Worm (Caenorhabditis elegans): ENCODE results near the gene Y64G10A.1.

The Y64G10A.1 gene

ce11 chrIV:14241382-14242122, 2.7 kb upstream of the Y64G10A.1 start, which contains the start of gene Y64G10A.10:
Gene Y64G10A.10, minus strand, starts transcription at chrIV:14241432.
- TF ChIP-seq nhr-25 (tag; optimal IDR thresholded peaks at IDR 0.05) (no peak), ceh-16 (tag; optimal IDR thresholded peaks at IDR 0.05) (no peak), ama-1 (optimal IDR thresholded peaks at IDR 0.05) (no peak), nhr-11 (tag; optimal IDR thresholded peaks at IDR 0.05) (no peak), egl-27 (tag; optimal IDR thresholded peaks at IDR 0.05) (no peak), ceh-9 (tag; optimal IDR thresholded peaks at IDR 0.05) (no peak), eor-1 (tag; optimal IDR thresholded peaks at IDR 0.05) (no peak)

- TF ChIP-seq unc-62 (GFP tag; optimal IDR thresholded peaks at IDR 0.05): no peak
- TF ChIP-seq nhr-23 (tag; optimal IDR thresholded peaks at IDR 0.05): no peak
- no peak for TF ChIP-seq nhr-67 (tag; optimal IDR thresholded peaks at IDR 0.05)
These were observed 8.1 kb downstream of the Y64G10A.1 start, which contains the start of gene F02H6.6 for ce11 chrIV:14230799-14231198. Gene F02H6.6, minus strand, starts transcription at chrIV:14230899.

ce11 chrIV:14228069-14228468, 10.8 kb downstream of the Y64G10A.1 start, which contains the start of gene F02H6.7:
Gene F02H6.7, minus strand, starts transcription at chrIV:14228169.
- TF ChIP-seq nhr-28 (tag; optimal IDR thresholded peaks at IDR 0.05) (no peak), pqm-1 (tag; optimal IDR thresholded peaks at IDR 0.05) (no peak), ceh-28 (tag; optimal IDR thresholded peaks at IDR 0.05) (no peak), ama-1 (optimal IDR thresholded peaks at IDR 0.05) (no peak), elt-3 (tag; optimal IDR thresholded peaks at IDR 0.05) (no peak), elt-1 (tag; optimal IDR thresholded peaks at IDR 0.05) (no peak), skn-1 (tag; optimal IDR thresholded peaks at IDR 0.05) (no peak), lin-39 (tag; optimal IDR thresholded peaks at IDR 0.05) (no peak), fkh-10 (GFP tag; optimal IDR thresholded peaks at IDR 0.05) (no peak), nhr-23 (tag; optimal IDR thresholded peaks at IDR 0.05) (no peak), unc-62 (GFP tag; optimal IDR thresholded peaks at IDR 0.05) (no peak), mml-1 (tag; optimal IDR thresholded peaks at IDR 0.05) (no peak), nhr-77 (tag; optimal IDR thresholded peaks at IDR 0.05) (no peak)

- TF ChIP-seq nhr-67 (tag; optimal IDR thresholded peaks at IDR 0.05) (no peak), elt-2 (tag; optimal IDR thresholded peaks at IDR 0.05) (no peak), zag-1 (tag; optimal IDR thresholded peaks at IDR 0.05) (no peak), mml-1 (tag; optimal IDR thresholded peaks at IDR 0.05) (no peak), nhr-11 (tag; optimal IDR thresholded peaks at IDR 0.05) (no peak), ztf-11 (tag; optimal IDR thresholded peaks at IDR 0.05) (no peak), elt-3 (tag; optimal IDR thresholded peaks at IDR 0.05) (no peak), jun-1 (tag; optimal IDR thresholded peaks at IDR 0.05) (no peak), tbx-2 (tag; optimal IDR thresholded peaks at IDR 0.05) (no peak), R02D3.7 (tag; optimal IDR thresholded peaks at IDR 0.05) (no peak), nhr-23 (tag; optimal IDR thresholded peaks at IDR 0.05) (no peak), ceh-82 (tag; optimal IDR thresholded peaks at IDR 0.05) (no peak), ceh-9 (tag; optimal IDR thresholded peaks at IDR 0.05) (no peak), nhr-237 (tag; optimal IDR thresholded peaks at IDR 0.05) (no peak), elt-1 (tag; optimal IDR thresholded peaks at IDR 0.05) (no peak), nhr-77 (tag; optimal IDR thresholded peaks at IDR 0.05) (no peak)
These were observed 11.7 kb downstream of the Y64G10A.1 start for ce11 chrIV:14227138-14227537.

- TF ChIP-seq elt-2 (tag; optimal IDR thresholded peaks at IDR 0.05): peak; percentile 9
- no peak for TF ChIP-seq egl-5 (tag; optimal IDR thresholded peaks at IDR 0.05)
- peak; percentile 82 for TF ChIP-seq hmg-11 (tag; optimal IDR thresholded peaks at IDR 0.05)
- TF ChIP-seq zag-1 (tag; optimal IDR thresholded peaks at IDR 0.05): no peak
- TF ChIP-seq lin-39 (tag; optimal IDR thresholded peaks at IDR 0.05): peak; percentile 16
- TF ChIP-seq snpc-4 (tag; optimal IDR thresholded peaks at IDR 0.05): peak; percentile 78
- peak; percentile 62 for TF ChIP-seq nhr-43 (tag; optimal IDR thresholded peaks at IDR 0.05; ENCODE audit: poor library complexity, severe bottlenecking)
These were observed 14.0 kb downstream of the Y64G10A.1 start for ce11 chrIV:14224912-14225311.

ce11 chrIV:14219714-14220113, 19.2 kb downstream of the Y64G10A.1 start, which contains the start of gene sqrd-1:
Gene sqrd-1, plus strand, starts transcription at chrIV:14219871.
- TF ChIP-seq elt-1 (tag; optimal IDR thresholded peaks at IDR 0.05): peak; percentile 80
- no peak for TF ChIP-seq nhr-76 (tag; optimal IDR thresholded peaks at IDR 0.05)
- TF ChIP-seq pha-4 (tag; optimal IDR thresholded peaks at IDR 0.05): peak; percentile 75
- TF ChIP-seq nfya-1 (tag; optimal IDR thresholded peaks at IDR 0.05; ENCODE audit: insufficient read depth): peak; percentile 11
- peak; percentile 17 for TF ChIP-seq nhr-25 (tag; optimal IDR thresholded peaks at IDR 0.05)
- no peak for TF ChIP-seq nhr-11 (tag; optimal IDR thresholded peaks at IDR 0.05)
- no peak for TF ChIP-seq nhr-67 (tag; optimal IDR thresholded peaks at IDR 0.05)
- TF ChIP-seq ama-1 (optimal IDR thresholded peaks at IDR 0.05): peak; percentile 83
- peak; percentile 8 for TF ChIP-seq elt-2 (tag; optimal IDR thresholded peaks at IDR 0.05)
- TF ChIP-seq pqm-1 (tag; optimal IDR thresholded peaks at IDR 0.05): peak; percentile 81
